Worm (Caenorhabditis elegans): Measurements from ENCODE around the gene Y97E10AR.2.

DNA sequence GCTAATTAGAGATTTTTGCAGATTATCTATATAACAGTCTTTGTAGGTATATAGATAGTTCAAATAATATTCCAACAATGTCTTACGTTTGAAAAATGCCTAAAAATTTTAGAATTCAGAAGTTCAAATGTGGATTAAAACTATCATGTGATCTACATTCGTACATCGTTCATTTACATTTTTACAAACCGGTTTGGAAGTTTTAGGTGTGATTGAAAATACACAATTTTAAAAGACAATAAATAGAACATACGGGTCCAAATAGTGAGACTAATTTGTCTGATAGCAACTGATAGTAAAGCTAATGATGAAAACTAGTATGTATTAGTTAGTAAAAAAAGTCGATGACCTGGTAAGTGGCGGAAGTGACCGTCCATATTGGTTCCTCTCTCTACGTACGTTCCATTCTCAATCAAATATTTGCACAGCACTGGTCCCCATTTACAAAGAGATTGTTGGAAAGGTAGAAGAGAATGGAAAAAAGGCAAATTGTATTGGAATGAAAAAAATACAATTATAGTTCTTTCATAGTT is 45.4 kb downstream of the Y97E10AR.2 start:
- TF ChIP-seq nhr-237 (tag; optimal IDR thresholded peaks at IDR 0.05) (no peak), lsy-2 (tag; optimal IDR thresholded peaks at IDR 0.05) (no peak), ztf-11 (tag; optimal IDR thresholded peaks at IDR 0.05) (no peak), elt-3 (tag; optimal IDR thresholded peaks at IDR 0.05) (no peak), jun-1 (tag; optimal IDR thresholded peaks at IDR 0.05) (no peak), Y116A8C.19 (tag; optimal IDR thresholded peaks at IDR 0.05; ENCODE audit: borderline replicate concordance) (no peak)
